Worm (Caenorhabditis elegans): ENCODE data around the gene hlh-26.
"Not testable (repeated sequence)": the region's sequence is repeated elsewhere in the genome, so short reads cannot be mapped to it uniquely, and the experiment has no call there.

The hlh-26 gene

ce11 chrII:5551517-5551916 is 18.0 kb upstream of the hlh-26 start, which contains the start of gene C17C3.5:
C17C3.5 (plus strand) TSS chrII:5551817.
- TF ChIP-seq unc-62 (GFP tag; optimal IDR thresholded peaks at IDR 0.05) = no peak

DNA sequence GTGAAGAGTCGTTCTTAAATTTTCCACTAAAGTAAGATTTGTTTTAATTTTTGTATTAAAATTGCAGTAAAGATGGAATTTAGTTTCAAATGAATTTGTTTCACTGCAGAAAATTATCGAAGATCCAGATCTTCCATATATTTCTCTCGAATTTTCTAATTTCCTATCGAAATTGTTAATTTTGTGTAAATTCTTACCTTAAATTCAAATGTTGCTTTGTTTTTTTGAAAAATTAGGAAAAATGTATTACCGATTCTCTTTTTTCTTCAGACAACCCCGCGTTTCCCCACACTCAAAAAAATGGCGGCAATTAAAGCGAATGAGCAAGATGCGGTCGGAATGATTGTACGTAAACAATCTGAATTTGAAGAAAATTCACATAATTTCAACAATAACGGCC is 16.2 kb upstream of the hlh-26 start, which contains the start of gene C17C3.6:
Gene C17C3.6, plus strand, starts transcription at position 301 of the 400 bp plus-strand sequence.
- no peak for TF ChIP-seq unc-62 (GFP tag; optimal IDR thresholded peaks at IDR 0.05)

ce11 chrII:5547442-5547894 is 13.9 kb upstream of the hlh-26 start, which contains the start of gene acdh-2:
acdh-2 (minus strand) TSS chrII:5547492.
- no peak for TF ChIP-seq unc-62 (GFP tag; optimal IDR thresholded peaks at IDR 0.05)

- TF ChIP-seq unc-62 (GFP tag; optimal IDR thresholded peaks at IDR 0.05) = no peak
Observed at ce11 chrII:5544764-5545163, 11.2 kb upstream of the hlh-26 start, which contains the start of gene ins-13. ins-13 (minus strand) TSS chrII:5544864.

- no peak for TF ChIP-seq unc-62 (GFP tag; optimal IDR thresholded peaks at IDR 0.05)
Observed at ce11 chrII:5544145-5544515, 10.6 kb upstream of the hlh-26 start.

DNA sequence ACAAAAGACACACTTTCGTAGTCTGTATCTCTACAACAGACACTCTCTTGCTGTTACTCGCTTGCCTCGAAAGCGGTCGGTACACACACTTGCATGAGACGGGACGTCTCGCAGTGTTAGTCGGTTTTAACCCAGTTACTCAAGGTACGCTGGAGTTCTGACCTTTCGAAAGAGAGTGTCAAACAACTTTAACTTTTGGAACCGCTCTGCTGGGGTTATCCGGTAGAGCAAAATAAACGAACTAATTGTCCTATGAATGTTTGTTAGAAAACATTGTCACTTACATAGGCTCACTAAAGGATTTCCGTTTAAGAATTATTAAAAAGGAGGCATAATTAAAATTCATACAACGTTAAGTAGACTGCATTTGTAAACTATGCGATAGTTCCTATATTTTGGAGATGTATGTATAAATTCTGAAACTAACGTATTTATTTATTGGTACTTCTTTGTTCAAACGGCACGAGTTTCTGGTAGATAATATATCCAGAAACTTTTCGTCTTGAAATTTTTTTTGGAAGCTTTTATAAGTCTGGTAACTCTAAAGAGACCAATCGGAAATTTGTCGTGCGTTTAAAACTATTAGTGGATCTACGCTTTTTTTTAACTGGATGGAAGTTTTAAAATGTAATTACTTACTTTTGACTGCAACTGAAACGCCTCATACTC is 10.1 kb upstream of the hlh-26 start:
- peak; percentile 12 for TF ChIP-seq unc-62 (GFP tag; optimal IDR thresholded peaks at IDR 0.05)

DNA sequence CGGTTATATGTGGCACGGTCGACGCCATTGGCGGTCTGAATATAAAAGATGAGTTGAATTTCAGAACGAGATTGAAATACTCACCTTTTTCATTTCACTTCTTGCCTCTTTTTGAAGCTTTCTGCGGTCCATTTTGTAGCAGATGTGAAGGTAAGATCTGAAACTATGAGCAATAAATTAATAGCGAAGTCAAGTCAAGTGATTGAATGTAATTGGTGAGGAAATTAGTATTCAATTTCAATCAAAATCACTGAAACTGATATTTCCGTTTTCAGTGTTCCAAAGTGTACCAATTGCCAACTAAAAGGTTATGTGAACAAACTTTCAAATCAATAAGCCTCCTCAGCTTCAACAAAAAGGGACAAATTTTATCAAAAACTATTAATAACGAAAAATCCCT is 8.1 kb upstream of the hlh-26 start, which contains the start of gene C17C3.24:
Gene C17C3.24, minus strand, starts transcription at position 101 of the 400 bp plus-strand sequence.
- TF ChIP-seq unc-62 (GFP tag; optimal IDR thresholded peaks at IDR 0.05) = no peak

ce11 chrII:5540113-5540512 is 6.6 kb upstream of the hlh-26 start, which contains the start of gene hlh-27:
hlh-27 (minus strand) TSS chrII:5540213.
- TF ChIP-seq unc-62 (GFP tag; optimal IDR thresholded peaks at IDR 0.05) = not testable (repeated sequence)

DNA sequence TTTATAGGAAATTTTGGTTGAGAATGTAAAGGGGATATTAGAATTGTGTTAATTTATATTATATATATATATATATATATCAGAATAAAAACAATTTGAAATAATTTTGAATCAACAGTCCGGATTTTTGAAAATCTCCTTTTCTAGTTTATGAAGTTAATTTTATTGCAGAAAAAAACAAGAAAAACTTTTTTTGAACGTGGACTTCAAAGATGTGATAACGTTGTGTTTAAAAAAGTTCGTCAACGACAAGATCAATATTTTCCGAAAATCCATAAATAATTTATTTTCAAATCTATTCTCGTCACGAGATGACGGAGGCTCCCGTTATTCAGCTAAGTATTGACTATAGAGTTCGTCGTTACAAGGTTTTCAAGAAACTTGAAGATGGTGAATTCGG is 4.0 kb upstream of the hlh-26 start, which contains the start of gene C17C3.11:
Gene C17C3.11, plus strand, starts transcription at position 301 of the 400 bp plus-strand sequence.
- TF ChIP-seq unc-62 (GFP tag; optimal IDR thresholded peaks at IDR 0.05) = no peak

DNA sequence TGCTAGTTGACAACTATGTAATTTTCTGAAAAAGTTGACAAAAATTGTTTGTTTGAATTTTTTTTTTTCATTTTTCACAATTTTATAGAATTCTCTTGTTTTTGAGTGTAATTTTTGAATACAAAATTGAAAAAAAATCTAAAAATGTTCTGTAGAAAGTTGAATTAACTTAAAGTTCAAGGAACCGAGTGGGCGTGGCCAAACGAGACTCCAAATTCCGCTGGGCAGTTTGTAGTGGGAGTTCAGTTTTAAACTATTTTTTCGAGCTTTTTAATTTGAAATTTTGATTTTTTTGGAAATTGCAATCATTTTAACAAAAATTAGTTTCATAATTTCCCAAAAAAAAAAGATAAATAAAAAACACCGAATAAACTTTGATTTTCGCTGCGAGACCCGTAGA is 3.5 kb upstream of the hlh-26 start:
- no peak for TF ChIP-seq unc-62 (GFP tag; optimal IDR thresholded peaks at IDR 0.05)

DNA sequence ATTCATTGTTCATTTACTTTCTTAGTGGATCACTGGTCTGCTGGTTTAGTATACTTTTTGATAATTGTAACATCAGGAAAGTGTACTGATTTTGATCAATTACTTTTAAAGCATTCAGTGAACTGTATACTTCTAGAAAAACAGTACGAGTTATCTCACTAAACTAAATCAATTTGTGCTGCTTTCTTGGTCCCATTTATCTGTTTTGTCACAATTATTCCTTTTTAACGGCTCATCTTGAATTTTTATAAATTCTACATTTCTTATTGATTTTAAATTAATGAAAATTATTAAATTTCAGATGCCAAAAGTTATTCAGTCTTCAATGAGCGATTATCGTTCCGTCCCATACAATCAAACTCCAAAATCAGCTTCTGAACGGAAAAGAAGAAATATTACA is 1.4 kb upstream of the hlh-26 start, which contains the start of gene hlh-25:
Gene hlh-25, plus strand, starts transcription at position 301 of the 400 bp plus-strand sequence.
- TF ChIP-seq unc-62 (GFP tag; optimal IDR thresholded peaks at IDR 0.05) = not testable (repeated sequence)

ce11 chrII:5531855-5532328 is 1.6 kb downstream of the hlh-26 start, which contains the start of gene C17C3.9:
C17C3.9 (minus strand) TSS chrII:5532278.
- TF ChIP-seq unc-62 (GFP tag; optimal IDR thresholded peaks at IDR 0.05) = no peak

ce11 chrII:5527841-5528240 is 5.7 kb downstream of the hlh-26 start, which contains the start of gene ZK177.1:
ZK177.1 (plus strand) TSS chrII:5528141.
- no peak for TF ChIP-seq unc-62 (GFP tag; optimal IDR thresholded peaks at IDR 0.05)

DNA sequence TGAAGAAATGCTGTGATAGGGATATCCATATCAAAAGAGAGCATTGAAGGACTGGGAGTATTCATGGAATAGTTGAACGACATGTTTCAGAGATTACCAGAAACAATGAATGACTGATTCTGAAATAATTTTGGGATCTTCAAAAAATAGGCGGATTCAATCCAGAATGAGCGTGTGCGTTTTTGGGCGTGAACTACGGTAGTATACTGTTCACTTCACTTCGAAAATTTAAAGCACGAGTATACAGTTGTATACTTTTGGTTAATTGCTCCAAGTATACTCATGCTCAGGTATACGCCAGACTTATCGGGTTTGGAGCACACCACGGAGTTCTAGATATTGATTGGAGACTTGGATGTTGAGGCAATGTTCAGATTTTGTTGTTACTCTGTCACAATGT is 8.2 kb downstream of the hlh-26 start, which contains the start of gene tbx-35:
Gene tbx-35, minus strand, starts transcription at position 101 of the 400 bp plus-strand sequence.
- no peak for TF ChIP-seq unc-62 (GFP tag; optimal IDR thresholded peaks at IDR 0.05)

DNA sequence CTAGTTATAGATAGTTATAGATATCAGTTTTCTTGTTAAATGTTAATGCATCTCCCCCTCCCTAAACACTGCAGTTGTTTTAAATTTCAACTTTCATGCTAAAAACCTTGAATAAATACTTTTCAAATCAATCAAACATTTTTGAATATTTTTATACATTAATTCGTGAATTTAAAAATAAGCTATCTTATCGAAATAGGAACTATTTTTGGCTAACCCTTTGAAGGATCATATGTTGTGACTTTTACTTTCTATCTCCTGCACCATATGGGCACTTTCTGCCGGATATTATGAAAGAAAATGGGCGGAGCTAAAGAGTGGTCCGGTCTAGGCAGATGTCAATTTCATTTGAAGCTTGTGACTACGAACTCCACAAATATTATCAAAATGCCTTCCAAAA is 10.9 kb downstream of the hlh-26 start, which contains the start of gene ZK177.11:
Gene ZK177.11, plus strand, starts transcription at position 301 of the 400 bp plus-strand sequence.
- TF ChIP-seq unc-62 (GFP tag; optimal IDR thresholded peaks at IDR 0.05) = no peak

ce11 chrII:5521411-5521810 is 12.1 kb downstream of the hlh-26 start, which contains the start of gene ZK177.12:
ZK177.12 (plus strand) TSS chrII:5521711.
- TF ChIP-seq unc-62 (GFP tag; optimal IDR thresholded peaks at IDR 0.05) = no peak

- no peak for TF ChIP-seq unc-62 (GFP tag; optimal IDR thresholded peaks at IDR 0.05)
Observed at ce11 chrII:5518910-5519309, 14.6 kb downstream of the hlh-26 start, which contains the start of gene ZK177.2. ZK177.2 (plus strand) TSS chrII:5519210.

Data from whole organism, dauer.